Fruit fly (Drosophila melanogaster) whole organism, wandering third instar larva: ENCODE results near the gene Ugt49B2.

Source experiments
- CG32264 ChIP-seq: fragments of 200-800 bp; sonication (Bioruptor generic); optimal IDR thresholded peaks from 2 replicates; lab custom pipeline; 2016; ENCODE audit warnings: missing biosample characterization, missing genetic modification characterization
- CG9705 ChIP-seq: fragments of 200-800 bp; sonication (Bioruptor generic); optimal IDR thresholded peaks from 2 replicates; lab custom pipeline; 2018; ENCODE audit warnings: missing biosample characterization, mild to moderate bottlenecking, missing genetic modification characterization
- Dfd ChIP-seq: fragments of >200 bp; optimal IDR thresholded peaks from 2 replicates; lab custom pipeline; 2017; ENCODE audit warnings: missing biosample characterization, missing genetic modification characterization
- Jra ChIP-seq: sonication (Bioruptor generic); optimal IDR thresholded peaks from 2 replicates; lab custom pipeline; 2016; ENCODE audit warnings: missing biosample characterization, missing genetic modification characterization
- Myc ChIP-seq: fragments of >200 bp; optimal IDR thresholded peaks from 2 replicates; lab custom pipeline; 2017
- br ChIP-seq: fragments of 200-800 bp; sonication (Bioruptor generic); optimal IDR thresholded peaks from 2 replicates; lab custom pipeline; 2016; ENCODE audit warnings: missing biosample characterization, missing genetic modification characterization
- psq ChIP-seq: fragments of 200-800 bp; sonication (Bioruptor generic); optimal IDR thresholded peaks from 3 replicates; lab custom pipeline; 2017; ENCODE audit warnings: missing biosample characterization, mild to moderate bottlenecking, missing genetic modification characterization, moderate library complexity
- woc ChIP-seq: sonication (Bioruptor generic); optimal IDR thresholded peaks from 2 replicates; lab custom pipeline; 2016; ENCODE audit warnings: missing biosample characterization, mild to moderate bottlenecking, missing genetic modification characterization

dm6 chr3R:21403435-21403834, 3.9 kb upstream of the Ugt49B2 start, which contains the start of gene CG7907:
- TF ChIP-seq CG32264 (GFP tag; lab: Kevin White, UChicago) (no peak), psq (no peak), Dfd (no peak), CG9705 (GFP tag; lab: Kevin White, UChicago) (no peak), Myc (lab: Kevin White, UChicago) (no peak), woc (GFP tag; lab: Kevin White, UChicago) (no peak), Jra (GFP tag; lab: Kevin White, UChicago) (no peak), br (no peak)
